Fruit fly (Drosophila melanogaster) whole organism, embryonic: ENCODE data around the gene CG15263.

Experiments
- BEAF-32 ChIP-seq: fragments of 200-800 bp; sonication (Bioruptor generic); optimal IDR thresholded peaks from 3 replicates; lab custom pipeline; 2017; ENCODE audit warnings: missing biosample characterization, missing genetic modification characterization, mild to moderate bottlenecking, moderate library complexity, missing genetic modification reagents
- CG10321 ChIP-seq: fragments of 200-800 bp; sonication (Bioruptor generic); IDR thresholded peaks from 2 replicates; pipeline ENCODE4 v1.3.6; 2022; ENCODE audit warnings: missing biosample characterization, missing genetic modification characterization
- CG10979 ChIP-seq: fragments of 200-800 bp; sonication (Bioruptor generic); optimal IDR thresholded peaks from 2 replicates; lab custom pipeline; 2018; ENCODE audit warnings: missing biosample characterization, mild to moderate bottlenecking, missing genetic modification characterization, moderate library complexity
- CG11093 ChIP-seq: fragments of 200-800 bp; sonication (Bioruptor generic); IDR thresholded peaks from 3 replicates; pipeline ENCODE4 v1.3.6; 2022; ENCODE audit warnings: missing biosample characterization, missing genetic modification characterization
- CG13424 ChIP-seq: fragments of 200-800 bp; sonication (Bioruptor generic); optimal IDR thresholded peaks from 2 replicates; lab custom pipeline; 2019; ENCODE audit warnings: missing biosample characterization, mild to moderate bottlenecking, missing genetic modification characterization, moderate library complexity
- CG13894 ChIP-seq: fragments of 200-800 bp; sonication (Bioruptor generic); optimal IDR thresholded peaks from 3 replicates; lab custom pipeline; 2018; ENCODE audit warnings: missing biosample characterization, mild to moderate bottlenecking, missing genetic modification characterization, moderate library complexity
- CG15073 ChIP-seq: fragments of 200-800 bp; sonication (Bioruptor generic); optimal IDR thresholded peaks from 2 replicates; lab custom pipeline; 2016; ENCODE audit warnings: missing biosample characterization, missing genetic modification characterization
- CG15601 ChIP-seq: fragments of 200-800 bp; sonication (Bioruptor generic); optimal IDR thresholded peaks from 3 replicates; lab custom pipeline; 2019; ENCODE audit warnings: missing biosample characterization, mild to moderate bottlenecking, missing genetic modification characterization, moderate library complexity
- CG16813 ChIP-seq: fragments of 200-800 bp; sonication (Bioruptor generic); IDR thresholded peaks from 3 replicates; pipeline ENCODE4 v1.3.6; 2022; ENCODE audit warnings: missing biosample characterization, missing genetic modification characterization; ENCODE audit not compliant: partially characterized antibody
- CG17385 ChIP-seq: fragments of 200-800 bp; sonication (Bioruptor generic); optimal IDR thresholded peaks from 3 replicates; lab custom pipeline; 2018; ENCODE audit warnings: missing biosample characterization, mild to moderate bottlenecking, missing genetic modification characterization
- CG31224 ChIP-seq: fragments of 200-800 bp; sonication (Bioruptor generic); IDR thresholded peaks from 2 replicates; pipeline ENCODE4 v1.3.6; 2022; ENCODE audit warnings: missing biosample characterization, missing genetic modification characterization
- CG31365 ChIP-seq: fragments of 200-800 bp; sonication (Bioruptor generic); optimal IDR thresholded peaks from 2 replicates; lab custom pipeline; 2018; ENCODE audit warnings: missing biosample characterization, mild to moderate bottlenecking, missing genetic modification characterization
- CG31441 ChIP-seq: fragments of 200-800 bp; sonication (Bioruptor generic); IDR thresholded peaks from 2 replicates; pipeline ENCODE4 v1.3.6; 2022; ENCODE audit warnings: missing biosample characterization, missing genetic modification characterization
- CG3163 ChIP-seq: fragments of 200-800 bp; sonication (Bioruptor generic); optimal IDR thresholded peaks from 3 replicates; lab custom pipeline; 2016; ENCODE audit warnings: missing biosample characterization, missing genetic modification characterization
- CG33213 ChIP-seq: fragments of 200-800 bp; sonication (Bioruptor generic); optimal IDR thresholded peaks from 3 replicates; lab custom pipeline; 2016; ENCODE audit warnings: missing biosample characterization, missing genetic modification characterization
- CG4360 ChIP-seq: fragments of 200-800 bp; sonication (Bioruptor generic); IDR thresholded peaks from 2 replicates; pipeline ENCODE4 v1.3.6; 2022; ENCODE audit warnings: missing biosample characterization, missing genetic modification characterization
- CG6654 ChIP-seq: fragments of 200-800 bp; sonication (Bioruptor generic); optimal IDR thresholded peaks from 2 replicates; lab custom pipeline; 2017; ENCODE audit warnings: missing biosample characterization, mild to moderate bottlenecking, missing genetic modification characterization
- CG7357 ChIP-seq: fragments of 200-800 bp; sonication (Bioruptor generic); IDR thresholded peaks from 3 replicates; pipeline ENCODE4 v1.3.6; 2022; ENCODE audit warnings: missing biosample characterization, missing genetic modification characterization
- CG8478 ChIP-seq: fragments of >200 bp; optimal IDR thresholded peaks from 2 replicates; lab custom pipeline; 2018
- Dip2 ChIP-seq: fragments of 200-800 bp; sonication (Bioruptor generic); IDR thresholded peaks from 2 replicates; pipeline ENCODE4 v1.3.6; 2022; ENCODE audit warnings: missing biosample characterization, missing genetic modification characterization
- Gug ChIP-seq: fragments of 200-800 bp; sonication (Bioruptor generic); IDR thresholded peaks from 4 replicates; pipeline ENCODE4 v1.3.6; 2022; ENCODE audit warnings: missing biosample characterization, missing genetic modification characterization
- Hmr ChIP-seq: fragments of 200-800 bp; sonication (Bioruptor generic); optimal IDR thresholded peaks from 3 replicates; lab custom pipeline; 2017; ENCODE audit warnings: mild to moderate bottlenecking, missing biosample characterization, missing genetic modification reagents, missing genetic modification characterization
- Lhr ChIP-seq: fragments of 200-800 bp; sonication (Bioruptor generic); optimal IDR thresholded peaks from 3 replicates; lab custom pipeline; 2017; ENCODE audit warnings: mild to moderate bottlenecking, missing biosample characterization, missing genetic modification reagents, missing genetic modification characterization
- Meics ChIP-seq: fragments of 200-800 bp; sonication (Bioruptor generic); optimal IDR thresholded peaks from 2 replicates; lab custom pipeline; 2017; ENCODE audit warnings: missing biosample characterization, mild to moderate bottlenecking, missing genetic modification characterization
- Ptx1 ChIP-seq: fragments of 200-800 bp; sonication (Bioruptor generic); IDR thresholded peaks from 2 replicates; pipeline ENCODE4 v1.3.6; 2022; ENCODE audit warnings: missing biosample characterization, missing genetic modification characterization
- YL-1 ChIP-seq: fragments of 200-800 bp; sonication (Bioruptor generic); optimal IDR thresholded peaks from 3 replicates; lab custom pipeline; 2017; ENCODE audit warnings: missing biosample characterization, mild to moderate bottlenecking, missing genetic modification characterization
- ab ChIP-seq: fragments of 200-800 bp; sonication (Bioruptor generic); optimal IDR thresholded peaks from 2 replicates; lab custom pipeline; 2016; ENCODE audit warnings: missing biosample characterization, missing genetic modification characterization
- al ChIP-seq: fragments of 200-800 bp; sonication (Bioruptor generic); IDR thresholded peaks from 2 replicates; pipeline ENCODE4 v1.3.6; 2022; ENCODE audit warnings: missing biosample characterization, missing genetic modification characterization
- amos ChIP-seq: fragments of 200-800 bp; sonication (Bioruptor generic); IDR thresholded peaks from 2 replicates; pipeline ENCODE4 v1.3.6; 2022; ENCODE audit warnings: missing biosample characterization, missing genetic modification characterization; ENCODE audit not compliant: partially characterized antibody
- btn ChIP-seq: fragments of 200-800 bp; sonication (Bioruptor generic); optimal IDR thresholded peaks from 2 replicates; lab custom pipeline; 2016; ENCODE audit warnings: missing biosample characterization, missing genetic modification characterization
- cg ChIP-seq: fragments of 200-800 bp; sonication (Bioruptor generic); optimal IDR thresholded peaks from 3 replicates; lab custom pipeline; 2019; ENCODE audit warnings: missing biosample characterization, mild to moderate bottlenecking, missing genetic modification characterization, moderate library complexity
- crc ChIP-seq: fragments of 200-800 bp; sonication (Bioruptor generic); optimal IDR thresholded peaks from 2 replicates; lab custom pipeline; 2016; ENCODE audit warnings: missing biosample characterization, missing genetic modification characterization
- cwo ChIP-seq: fragments of 200-800 bp; sonication (Bioruptor generic); optimal IDR thresholded peaks from 3 replicates; lab custom pipeline; 2017; ENCODE audit warnings: missing biosample characterization, missing genetic modification characterization, mild to moderate bottlenecking, moderate library complexity, missing genetic modification reagents
- dmrt99B ChIP-seq: fragments of 200-800 bp; sonication (Bioruptor generic); optimal IDR thresholded peaks from 2 replicates; lab custom pipeline; 2018; ENCODE audit warnings: missing biosample characterization, mild to moderate bottlenecking, missing genetic modification characterization, moderate library complexity
- dpn ChIP-seq, 2 experiments: fragments of 200-800 bp; sonication (Bioruptor generic); optimal IDR thresholded peaks; 3 replicates each; lab custom pipeline; 2016; ENCODE audit warnings: missing biosample characterization in 2 of 2, missing genetic modification characterization in 2 of 2
- dysf ChIP-seq: fragments of 200-800 bp; sonication (Bioruptor generic); IDR thresholded peaks from 3 replicates; pipeline ENCODE4 v1.3.6; 2022; ENCODE audit warnings: missing biosample characterization, missing genetic modification characterization
- gem ChIP-seq: fragments of 200-800 bp; sonication (Bioruptor generic); optimal IDR thresholded peaks from 2 replicates; lab custom pipeline; 2019; ENCODE audit warnings: missing biosample characterization, mild to moderate bottlenecking, missing genetic modification characterization, moderate library complexity
- gfzf ChIP-seq: fragments of 200-800 bp; sonication (Bioruptor generic); optimal IDR thresholded peaks from 2 replicates; lab custom pipeline; 2016; ENCODE audit warnings: missing biosample characterization, mild to moderate bottlenecking, missing genetic modification characterization, moderate library complexity
- lbe ChIP-seq: fragments of 200-800 bp; sonication (Bioruptor generic); optimal IDR thresholded peaks from 2 replicates; lab custom pipeline; 2016; ENCODE audit warnings: missing biosample characterization, mild to moderate bottlenecking, missing genetic modification characterization
- oc ChIP-seq: fragments of 200-800 bp; sonication (Bioruptor generic); optimal IDR thresholded peaks from 2 replicates; lab custom pipeline; 2018; ENCODE audit warnings: missing biosample characterization, mild to moderate bottlenecking, missing genetic modification characterization, moderate library complexity
- onecut ChIP-seq: fragments of 200-800 bp; sonication (Bioruptor generic); IDR thresholded peaks from 2 replicates; pipeline ENCODE4 v1.3.6; 2022; ENCODE audit warnings: missing biosample characterization, missing genetic modification characterization
- repo ChIP-seq: fragments of 200-800 bp; sonication (Bioruptor generic); optimal IDR thresholded peaks from 2 replicates; lab custom pipeline; 2016; ENCODE audit warnings: missing biosample characterization, missing genetic modification characterization
- sc ChIP-seq, 3 experiments: fragments of >200 bp in 2 of 3; fragments of 200-800 bp in 1 of 3; sonication (Bioruptor generic) in 1 of 3; optimal IDR thresholded peaks; 2 replicates in 2 of 3; 3 replicates in 1 of 3; lab custom pipeline; 2017; ENCODE audit warnings: mild to moderate bottlenecking in 1 of 3, missing biosample characterization in 1 of 3, missing genetic modification characterization in 1 of 3, missing genetic modification reagents in 1 of 3
- sens ChIP-seq: fragments of 200-800 bp; sonication (Bioruptor generic); peaks from one replicate; lab custom pipeline; 2016; ENCODE audit warnings: missing biosample characterization, missing genetic modification characterization
- sisA ChIP-seq: fragments of 200-800 bp; sonication (Bioruptor generic); IDR thresholded peaks from 2 replicates; pipeline ENCODE4 v1.3.6; 2022; ENCODE audit warnings: missing biosample characterization, missing genetic modification characterization
- stc ChIP-seq: fragments of 200-800 bp; sonication (Bioruptor generic); IDR thresholded peaks from 2 replicates; pipeline ENCODE4 v1.3.6; 2022; ENCODE audit warnings: missing biosample characterization, missing genetic modification characterization
- twi ChIP-seq: fragments of 200-800 bp; optimal IDR thresholded peaks from 2 replicates; lab custom pipeline; 2019; ENCODE audit warnings: missing biosample characterization, mild to moderate bottlenecking, missing genetic modification characterization, moderate library complexity
- unc-4 ChIP-seq: fragments of 200-800 bp; sonication (Bioruptor generic); IDR thresholded peaks from 2 replicates; pipeline ENCODE4 v1.3.6; 2022; ENCODE audit warnings: missing biosample characterization, missing genetic modification characterization; ENCODE audit not compliant: partially characterized antibody
- vnd ChIP-seq: fragments of 200-800 bp; sonication (Bioruptor generic); IDR thresholded peaks from 3 replicates; pipeline ENCODE4 v1.3.6; 2022; ENCODE audit warnings: missing biosample characterization, missing genetic modification characterization; ENCODE audit not compliant: partially characterized antibody

Gene CG15263

DNA sequence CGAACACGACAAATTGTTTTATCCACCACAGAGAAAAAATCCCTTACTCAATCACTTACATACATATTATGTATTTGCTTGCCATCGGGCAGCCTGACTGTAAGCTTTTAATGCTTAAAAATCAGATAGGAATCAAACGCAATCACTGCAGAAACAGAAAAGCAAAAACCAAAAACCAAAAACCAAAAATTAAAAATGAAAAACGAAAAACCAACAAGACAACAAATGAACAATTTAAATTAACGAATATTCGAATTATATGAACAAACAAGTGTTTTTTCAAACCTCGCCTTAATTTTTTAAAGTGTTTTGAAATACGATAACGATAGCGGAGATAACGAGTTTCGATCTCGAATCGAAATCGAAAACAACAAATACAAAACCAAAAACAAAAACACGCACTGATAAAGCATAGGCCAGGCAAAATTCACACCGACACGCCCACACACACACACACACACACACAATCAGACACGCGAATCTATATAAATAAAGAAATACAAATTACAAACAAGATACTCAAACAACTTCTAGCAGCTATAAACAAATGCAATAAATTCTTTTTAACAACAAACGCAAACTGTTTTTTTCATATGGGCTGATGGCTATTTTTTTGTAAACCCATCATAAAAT, 30.5 kb upstream of the CG15263 start (continued):
- peak; percentile 79 for TF ChIP-seq Ptx1 (GFP tag; lab: Robert Waterston, UW)
- TF ChIP-seq cwo (GFP tag; lab: Kevin White, UChicago) = peak; percentile 51
- TF ChIP-seq Gug = 0 out of 4 replicates have a peak, but pooled peaks have one; percentile 9
- TF ChIP-seq CG8478 (lab: Kevin White, UChicago) = no peak
- peak; percentile 41; the same call in 1 of the 3 replicates for TF ChIP-seq CG7357
- TF ChIP-seq CG31365 = no peak
- TF ChIP-seq CG6654 = no peak
- no peak for TF ChIP-seq Dip2 (GFP tag; lab: Robert Waterston, UW)
- TF ChIP-seq dysf (GFP tag; lab: Robert Waterston, UW) = peak; percentile 77; the same call in 2 of the 3 replicates
- TF ChIP-seq Hmr (GFP tag; lab: Kevin White, UChicago) = peak; percentile 0
- no peak for TF ChIP-seq btn (GFP tag; lab: Kevin White, UChicago)
- TF ChIP-seq amos = no peak
- no peak for TF ChIP-seq lbe (GFP tag; lab: Kevin White, UChicago)
- no peak for TF ChIP-seq CG11093 (GFP tag; lab: Robert Waterston, UW)
- peak; percentile 27 for TF ChIP-seq CG3163 (GFP tag; lab: Kevin White, UChicago)
- TF ChIP-seq CG15073 (GFP tag; lab: Kevin White, UChicago) = no peak
- TF ChIP-seq gfzf = no peak
- TF ChIP-seq sisA (GFP tag; lab: Robert Waterston, UW) = peak; percentile 13; the same call in 1 of the 2 replicates
- TF ChIP-seq onecut (GFP tag; lab: Robert Waterston, UW) = no peak
- no peak for TF ChIP-seq unc-4 (GFP tag; lab: Robert Waterston, UW)
- TF ChIP-seq BEAF-32 (GFP tag; lab: Kevin White, UChicago) = no peak
- no peak for TF ChIP-seq CG16813 (GFP tag; lab: Robert Waterston, UW)
- no peak; the same call in 1 of the 2 replicates for TF ChIP-seq al
- TF ChIP-seq Meics = peak; percentile 71
- no peak for TF ChIP-seq CG4360 (GFP tag; lab: Robert Waterston, UW)
- peak; percentile 63 for TF ChIP-seq CG17385 (GFP tag; lab: Kevin White, UChicago)
- no peak for TF ChIP-seq vnd (GFP tag; lab: Robert Waterston, UW)
- no peak for TF ChIP-seq CG10321
- peak; percentile 61 for TF ChIP-seq cg (GFP tag; lab: Kevin White, UChicago)
- peak; percentile 76 for TF ChIP-seq gem (tag; lab: Kevin White, UChicago)
- peak; percentile 29; the same call in 1 of the 2 replicates for TF ChIP-seq CG31224 (GFP tag; lab: Robert Waterston, UW)
- TF ChIP-seq YL-1 (GFP tag; lab: Kevin White, UChicago) = no peak
- no peak for TF ChIP-seq ab (GFP tag; lab: Kevin White, UChicago)
- TF ChIP-seq CG31441 (GFP tag; lab: Robert Waterston, UW) = peak; percentile 50
- TF ChIP-seq dmrt99B (tag; lab: Kevin White, UChicago) = no peak
- no peak for TF ChIP-seq repo (GFP tag; lab: Kevin White, UChicago)
- no peak for TF ChIP-seq CG13894
- TF ChIP-seq twi (tag; lab: Kevin White, UChicago) = no peak
- TF ChIP-seq stc (GFP tag; lab: Robert Waterston, UW) = peak; percentile 48; the same call in 1 of the 2 replicates
- TF ChIP-seq Lhr = no peak
- no peak for TF ChIP-seq CG15601 (tag; lab: Kevin White, UChicago)
- no peak for TF ChIP-seq sc (optimal IDR thresholded peaks at IDR 0.05; lab: Kevin White, UChicago)
- no peak for TF ChIP-seq sc (GFP tag; optimal IDR thresholded peaks at IDR 0.05; lab: Kevin White, UChicago)
- peak; percentile 45 for TF ChIP-seq CG13424 (tag; lab: Kevin White, UChicago)
- TF ChIP-seq sens (GFP tag; lab: Kevin White, UChicago) = peak; percentile 92
- TF ChIP-seq CG33213 = peak; percentile 4
- TF ChIP-seq dpn (GFP tag; optimal IDR thresholded peaks at IDR 0.05; lab: Kevin White, UChicago) = peak; percentile 43 to 50
- peak; percentile 24 for TF ChIP-seq crc (GFP tag; lab: Kevin White, UChicago)
- no peak for TF ChIP-seq oc
- TF ChIP-seq CG10979 (tag; lab: Kevin White, UChicago) = peak; percentile 31
